Fruit fly (Drosophila melanogaster) whole organism, wandering third instar larva: ENCODE results near the gene Osi20.

Experiments
- Dif ChIP-seq: fragments of 200-275, 200-300 bp; sonication (Bioruptor generic); optimal IDR thresholded peaks from 2 replicates; lab custom pipeline; 2018; ENCODE audit warnings: missing biosample characterization, missing genetic modification characterization; ENCODE audit not compliant: partially characterized antibody
- GATAd ChIP-seq: sonication (Bioruptor generic); optimal IDR thresholded peaks from 2 replicates; lab custom pipeline; 2016; ENCODE audit warnings: missing biosample characterization, missing genetic modification characterization
- HLH106 ChIP-seq: fragments of 200-800 bp; optimal IDR thresholded peaks from 3 replicates; lab custom pipeline; 2019; ENCODE audit warnings: missing biosample characterization, mild to moderate bottlenecking, missing genetic modification characterization, moderate library complexity
- Hr78 ChIP-seq: fragments of >200 bp; optimal IDR thresholded peaks from 2 replicates; lab custom pipeline; 2017; ENCODE audit warnings: missing biosample characterization, missing genetic modification characterization
- Myc ChIP-seq: fragments of >200 bp; optimal IDR thresholded peaks from 2 replicates; lab custom pipeline; 2017
- Rel ChIP-seq, 2 experiments: fragments of 200-800 bp; sonication (Bioruptor generic) in 1 of 2; optimal IDR thresholded peaks; 2 replicates in 1 of 2; 3 replicates in 1 of 2; lab custom pipeline; 2016 to 2019; ENCODE audit warnings: mild to moderate bottlenecking in 2 of 2, missing biosample characterization in 2 of 2, missing genetic modification characterization in 2 of 2, moderate library complexity in 1 of 2
- ey ChIP-seq: fragments of 200-800 bp; sonication (Bioruptor generic); optimal IDR thresholded peaks from 2 replicates; lab custom pipeline; 2016; ENCODE audit warnings: missing biosample characterization, missing genetic modification characterization
- foxo ChIP-seq, 2 experiments: fragments of 200-800 bp; sonication (Bioruptor generic); optimal IDR thresholded peaks; 2 replicates in 1 of 2; 3 replicates in 1 of 2; lab custom pipeline; 2016 to 2017; ENCODE audit warnings: missing biosample characterization in 2 of 2, missing genetic modification characterization in 2 of 2
- h ChIP-seq: fragments of 200-800 bp; sonication (Bioruptor generic); optimal IDR thresholded peaks from 3 replicates; lab custom pipeline; 2016; ENCODE audit warnings: missing biosample characterization, mild to moderate bottlenecking, missing genetic modification characterization
- jim ChIP-seq: fragments of 175-275, 200-325 bp; sonication (Bioruptor generic); optimal IDR thresholded peaks from 2 replicates; lab custom pipeline; 2016; ENCODE audit warnings: missing biosample characterization, mild to moderate bottlenecking, missing genetic modification characterization
- psq ChIP-seq: fragments of 200-800 bp; sonication (Bioruptor generic); optimal IDR thresholded peaks from 3 replicates; lab custom pipeline; 2017; ENCODE audit warnings: missing biosample characterization, mild to moderate bottlenecking, missing genetic modification characterization, moderate library complexity
- usp ChIP-seq: fragments of >200 bp; optimal IDR thresholded peaks from 2 replicates; lab custom pipeline; 2017; ENCODE audit warnings: missing biosample characterization, missing genetic modification characterization

dm6 chr3R:6368100-6368499 is 28.2 kb downstream of the Osi20 start, which contains the start of gene CG42724:
- TF ChIP-seq h (GFP tag; lab: Kevin White, UChicago) (no peak), usp (GFP tag; lab: Kevin White, UChicago) (no peak), Hr78 (GFP tag; lab: Kevin White, UChicago) (no peak), jim (no peak), HLH106 (tag; lab: Kevin White, UChicago) (no peak), Dif (GFP tag; lab: Kevin White, UChicago) (no peak), Rel (GFP tag; optimal IDR thresholded peaks at IDR 0.05; lab: Kevin White, UChicago) (no peak), Rel (tag; optimal IDR thresholded peaks at IDR 0.05; lab: Kevin White, UChicago) (no peak), ey (GFP tag; lab: Kevin White, UChicago) (no peak), psq (GFP tag; lab: Kevin White, UChicago) (peak; percentile 20), GATAd (GFP tag; lab: Kevin White, UChicago) (no peak), foxo (GFP tag; optimal IDR thresholded peaks at IDR 0.05; lab: Kevin White, UChicago) (no peak), Myc (lab: Kevin White, UChicago) (peak; percentile 30)
